Worm (Caenorhabditis elegans) whole organism, early embryonic: ENCODE results near the gene C49F8.15.

Experiments
- B0310.2 ChIP-seq: sonication (generic microtip); optimal IDR thresholded peaks from 2 replicates; lab custom pipeline; 2016; ENCODE audit warnings: mild to moderate bottlenecking, missing genetic modification characterization, missing compliant biosample characterization
- F13C5.2 ChIP-seq: sonication (generic microtip); optimal IDR thresholded peaks from 2 replicates; lab custom pipeline; 2017; ENCODE audit warnings: mild to moderate bottlenecking, missing genetic modification characterization, inconsistent platforms, missing compliant biosample characterization
- aly-1 ChIP-seq: sonication (generic microtip); optimal IDR thresholded peaks from 2 replicates; lab custom pipeline; 2016; ENCODE audit warnings: missing genetic modification characterization, missing compliant biosample characterization
- ama-1 ChIP-seq: fragments of 150-350 bp; optimal IDR thresholded peaks from 2 replicates; lab custom pipeline; 2014
- ceh-13 ChIP-seq: fragments of 200-800 bp; sonication (Bioruptor generic); optimal IDR thresholded peaks from 2 replicates; lab custom pipeline; 2018; ENCODE audit warnings: mild to moderate bottlenecking, missing genetic modification characterization, missing compliant biosample characterization
- ceh-36 ChIP-seq: sonication (generic microtip); optimal IDR thresholded peaks from 2 replicates; lab custom pipeline; 2016; ENCODE audit warnings: missing genetic modification characterization, inconsistent platforms, missing compliant biosample characterization
- ets-7 ChIP-seq: sonication (generic microtip); optimal IDR thresholded peaks from 2 replicates; lab custom pipeline; 2016; ENCODE audit warnings: missing genotype, missing genetic modification characterization, missing compliant biosample characterization
- flt-1 ChIP-seq: fragments of 200-800 bp; sonication (Bioruptor generic); IDR thresholded peaks from 2 replicates; pipeline ENCODE4 v1.3.6; 2022; ENCODE audit warnings: missing genetic modification characterization, missing compliant biosample characterization
- hmbx-1 ChIP-seq: sonication (generic microtip); optimal IDR thresholded peaks from 2 replicates; lab custom pipeline; 2016; ENCODE audit warnings: mild to moderate bottlenecking, missing genetic modification characterization, missing compliant biosample characterization
- hmg-4 ChIP-seq: fragments of 200-800 bp; sonication (Bioruptor generic); optimal IDR thresholded peaks from 2 replicates; lab custom pipeline; 2018; ENCODE audit warnings: mild to moderate bottlenecking, missing genetic modification characterization, missing compliant biosample characterization
- hnd-1 ChIP-seq: sonication (generic microtip); optimal IDR thresholded peaks from 2 replicates; lab custom pipeline; 2016; ENCODE audit warnings: missing genetic modification characterization, missing compliant biosample characterization
- pes-1 ChIP-seq: fragments of 200-800 bp; sonication (Bioruptor generic); IDR thresholded peaks from 2 replicates; pipeline ENCODE4 v1.3.6; 2022; ENCODE audit warnings: missing genetic modification reagents, missing genetic modification characterization, missing compliant biosample characterization
- scrt-1 ChIP-seq: fragments of 200-800 bp; sonication (Bioruptor generic); IDR thresholded peaks from 2 replicates; pipeline ENCODE4 v1.3.6; 2022; ENCODE audit warnings: missing genetic modification characterization, missing compliant biosample characterization
- sea-1 ChIP-seq: fragments of 200-800 bp; sonication (Bioruptor generic); conservative IDR thresholded peaks from 2 replicates; pipeline ENCODE4 v1.3.6; 2022; ENCODE audit warnings: missing genetic modification characterization, missing compliant biosample characterization
- tbx-11 ChIP-seq: fragments of 200-800 bp; sonication (Bioruptor generic); IDR thresholded peaks from 2 replicates; pipeline ENCODE4 v1.3.6; 2022; ENCODE audit warnings: missing genetic modification characterization, missing compliant biosample characterization
- tbx-37 ChIP-seq: fragments of 200-800 bp; sonication (Bioruptor generic); conservative IDR thresholded peaks from 2 replicates; pipeline ENCODE4 v1.3.6; 2022; ENCODE audit warnings: missing genetic modification reagents, missing genetic modification characterization, missing compliant biosample characterization
- tra-4 ChIP-seq: sonication (generic microtip); optimal IDR thresholded peaks from 2 replicates; lab custom pipeline; 2017; ENCODE audit warnings: missing genetic modification characterization, missing compliant biosample characterization

Gene C49F8.15

ce11 chrX:13376185-13376584, 13.8 kb upstream of the C49F8.15 start:
- TF ChIP-seq hmg-4 (GFP tag; lab: Kevin White, UChicago), result no peak
- no peak for TF ChIP-seq tbx-37
- no peak for TF ChIP-seq tra-4 (tag; lab: Kevin White, UChicago)
- TF ChIP-seq aly-1, result no peak
- TF ChIP-seq hmbx-1 (tag; lab: Kevin White, UChicago), result no peak
- TF ChIP-seq pes-1 (GFP tag; lab: Robert Waterston, UW), result no peak
- no peak for TF ChIP-seq ets-7 (tag; lab: Kevin White, UChicago)
- no peak for TF ChIP-seq ama-1
- no peak for TF ChIP-seq ceh-13
- TF ChIP-seq F13C5.2 (tag; lab: Kevin White, UChicago), result no peak
- no peak for TF ChIP-seq scrt-1 (GFP tag; lab: Robert Waterston, UW)
- TF ChIP-seq hnd-1 (tag; lab: Kevin White, UChicago), result no peak
- TF ChIP-seq ceh-36 (tag; lab: Kevin White, UChicago), result no peak
- no peak for TF ChIP-seq B0310.2 (tag; lab: Kevin White, UChicago)
- no peak for TF ChIP-seq sea-1 (GFP tag; lab: Robert Waterston, UW)
- no peak for TF ChIP-seq tbx-11 (GFP tag; lab: Robert Waterston, UW)
- TF ChIP-seq flt-1, result no peak

ce11 chrX:13368283-13368682, 5.9 kb upstream of the C49F8.15 start:
- TF ChIP-seq tbx-11 (GFP tag; lab: Robert Waterston, UW), result no peak
- no peak for TF ChIP-seq ceh-13
- no peak for TF ChIP-seq ama-1
- TF ChIP-seq aly-1, result no peak
- TF ChIP-seq flt-1, result no peak
- TF ChIP-seq sea-1 (GFP tag; lab: Robert Waterston, UW), result no peak
- no peak for TF ChIP-seq F13C5.2 (tag; lab: Kevin White, UChicago)
- TF ChIP-seq tbx-37, result no peak
- no peak for TF ChIP-seq tra-4 (tag; lab: Kevin White, UChicago)
- TF ChIP-seq scrt-1 (GFP tag; lab: Robert Waterston, UW), result no peak
- TF ChIP-seq hmg-4 (GFP tag; lab: Kevin White, UChicago), result no peak
- no peak for TF ChIP-seq B0310.2 (tag; lab: Kevin White, UChicago)
- TF ChIP-seq hmbx-1 (tag; lab: Kevin White, UChicago), result no peak
- no peak for TF ChIP-seq hnd-1 (tag; lab: Kevin White, UChicago)

- no peak for TF ChIP-seq hnd-1 (tag; lab: Kevin White, UChicago)
- TF ChIP-seq flt-1, result no peak
- no peak for TF ChIP-seq scrt-1 (GFP tag; lab: Robert Waterston, UW)
- no peak for TF ChIP-seq pes-1 (GFP tag; lab: Robert Waterston, UW)
- TF ChIP-seq B0310.2 (tag; lab: Kevin White, UChicago), result no peak
- no peak for TF ChIP-seq tbx-11 (GFP tag; lab: Robert Waterston, UW)
- TF ChIP-seq ama-1, result no peak
- TF ChIP-seq aly-1, result no peak
- no peak for TF ChIP-seq F13C5.2 (tag; lab: Kevin White, UChicago)
Measured at ce11 chrX:13366955-13367354, 4.6 kb upstream of the C49F8.15 start.

- TF ChIP-seq hmg-4 (GFP tag; lab: Kevin White, UChicago) (no peak), ceh-36 (tag; lab: Kevin White, UChicago) (no peak), ama-1 (no peak), B0310.2 (tag; lab: Kevin White, UChicago) (no peak), sea-1 (GFP tag; lab: Robert Waterston, UW) (no peak), aly-1 (no peak)
Measured at ce11 chrX:13364897-13365296, 2.5 kb upstream of the C49F8.15 start, which contains the start of gene C49F8.1. Gene C49F8.1, minus strand, starts transcription at chrX:13364997.

- TF ChIP-seq ets-7 (tag; lab: Kevin White, UChicago), result no peak
- TF ChIP-seq pes-1 (GFP tag; lab: Robert Waterston, UW), result no peak
- TF ChIP-seq sea-1 (GFP tag; lab: Robert Waterston, UW), result no peak
- no peak for TF ChIP-seq hmg-4 (GFP tag; lab: Kevin White, UChicago)
- no peak for TF ChIP-seq aly-1
- TF ChIP-seq flt-1, result no peak
- TF ChIP-seq hnd-1 (tag; lab: Kevin White, UChicago), result no peak
- TF ChIP-seq ceh-36 (tag; lab: Kevin White, UChicago), result no peak
- TF ChIP-seq scrt-1 (GFP tag; lab: Robert Waterston, UW), result no peak
- TF ChIP-seq tbx-37, result no peak
- TF ChIP-seq B0310.2 (tag; lab: Kevin White, UChicago), result no peak
- no peak for TF ChIP-seq ceh-13
Measured at ce11 chrX:13360632-13361031, 1.8 kb downstream of the C49F8.15 start.

DNA sequence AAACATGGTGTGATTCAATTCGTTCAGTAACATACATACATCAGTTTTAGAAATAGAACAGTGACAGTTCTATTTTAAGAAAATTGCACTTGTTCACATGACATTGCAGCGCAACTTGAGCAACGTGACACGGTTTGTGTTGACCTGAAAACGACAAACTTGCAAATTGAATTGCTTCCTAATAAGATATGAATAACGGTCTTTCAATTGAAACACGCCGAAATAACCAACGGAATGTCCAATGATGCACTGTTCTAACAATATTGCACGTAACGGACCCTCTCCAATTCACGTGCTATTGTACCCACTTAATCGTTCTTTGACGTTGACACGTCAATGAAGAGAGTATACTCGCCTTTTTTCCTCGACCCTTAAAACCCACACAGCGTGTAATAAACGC, 2.6 kb downstream of the C49F8.15 start:
- TF ChIP-seq flt-1 (no peak), pes-1 (GFP tag; lab: Robert Waterston, UW) (no peak), ets-7 (tag; lab: Kevin White, UChicago) (no peak), tra-4 (tag; lab: Kevin White, UChicago) (no peak), sea-1 (GFP tag; lab: Robert Waterston, UW) (no peak), aly-1 (no peak), tbx-11 (GFP tag; lab: Robert Waterston, UW) (no peak), hmg-4 (GFP tag; lab: Kevin White, UChicago) (no peak), ceh-36 (tag; lab: Kevin White, UChicago) (no peak), hnd-1 (tag; lab: Kevin White, UChicago) (no peak), B0310.2 (tag; lab: Kevin White, UChicago) (no peak), scrt-1 (GFP tag; lab: Robert Waterston, UW) (no peak), tbx-37 (no peak), ama-1 (no peak), ceh-13 (no peak)

ce11 chrX:13358573-13358972, 3.8 kb downstream of the C49F8.15 start:
- TF ChIP-seq sea-1 (GFP tag; lab: Robert Waterston, UW) (no peak), ceh-13 (no peak), ets-7 (tag; lab: Kevin White, UChicago) (no peak), pes-1 (GFP tag; lab: Robert Waterston, UW) (no peak), aly-1 (no peak), hmbx-1 (tag; lab: Kevin White, UChicago) (no peak)

- TF ChIP-seq aly-1 (no peak), scrt-1 (GFP tag; lab: Robert Waterston, UW) (no peak), hmg-4 (GFP tag; lab: Kevin White, UChicago) (no peak), pes-1 (GFP tag; lab: Robert Waterston, UW) (no peak), ceh-36 (tag; lab: Kevin White, UChicago) (no peak), B0310.2 (tag; lab: Kevin White, UChicago) (no peak), tra-4 (tag; lab: Kevin White, UChicago) (no peak), tbx-37 (no peak), sea-1 (GFP tag; lab: Robert Waterston, UW) (no peak), F13C5.2 (tag; lab: Kevin White, UChicago) (no peak), tbx-11 (GFP tag; lab: Robert Waterston, UW) (no peak), hmbx-1 (tag; lab: Kevin White, UChicago) (no peak), ama-1 (no peak), hnd-1 (tag; lab: Kevin White, UChicago) (no peak), ets-7 (tag; lab: Kevin White, UChicago) (no peak), ceh-13 (no peak), flt-1 (no peak)
Measured at ce11 chrX:13357673-13358072, 4.7 kb downstream of the C49F8.15 start.
